Fruit fly (Drosophila melanogaster) whole organism, wandering third instar larva: ENCODE data around the gene CG13049.

Experiments used
- Abd-B ChIP-seq: fragments of >200 bp; optimal IDR thresholded peaks from 2 replicates; lab custom pipeline; 2017; ENCODE audit warnings: missing biosample characterization, missing genetic modification characterization
- CrebA ChIP-seq: fragments of 200-800 bp; sonication (Bioruptor generic); optimal IDR thresholded peaks from 2 replicates; lab custom pipeline; 2016; ENCODE audit warnings: missing biosample characterization, mild to moderate bottlenecking, missing genetic modification characterization, borderline replicate concordance
- Dfd ChIP-seq: fragments of >200 bp; optimal IDR thresholded peaks from 2 replicates; lab custom pipeline; 2017; ENCODE audit warnings: missing biosample characterization, missing genetic modification characterization
- Dif ChIP-seq: fragments of 200-275, 200-300 bp; sonication (Bioruptor generic); optimal IDR thresholded peaks from 2 replicates; lab custom pipeline; 2018; ENCODE audit warnings: missing biosample characterization, missing genetic modification characterization; ENCODE audit not compliant: partially characterized antibody
- Hnf4 ChIP-seq: fragments of 200-800 bp; sonication (Bioruptor generic); optimal IDR thresholded peaks from 2 replicates; lab custom pipeline; 2016; ENCODE audit warnings: missing biosample characterization, mild to moderate bottlenecking, missing genetic modification characterization
- N ChIP-seq: fragments of >200 bp; optimal IDR thresholded peaks from 2 replicates; lab custom pipeline; 2018; ENCODE audit warnings: missing biosample characterization, missing external identifiers, missing genetic modification characterization
- dl ChIP-seq, 2 experiments: fragments of 175-275, 200-275 bp in 1 of 2; fragments of 200-275 bp in 1 of 2; sonication (Bioruptor generic); optimal IDR thresholded peaks; lab custom pipeline; 2018; ENCODE audit warnings: mild to moderate bottlenecking in 2 of 2, missing biosample characterization in 2 of 2, missing genetic modification characterization in 2 of 2, moderate library complexity in 2 of 2; ENCODE audit not compliant: partially characterized antibody in 2 of 2, insufficient read depth in 1 of 2
- fru ChIP-seq: fragments of 200-800 bp; sonication (Bioruptor generic); optimal IDR thresholded peaks from 3 replicates; lab custom pipeline; 2016; ENCODE audit warnings: missing biosample characterization, mild to moderate bottlenecking, missing genetic modification characterization
- h ChIP-seq: fragments of 200-800 bp; sonication (Bioruptor generic); optimal IDR thresholded peaks from 3 replicates; lab custom pipeline; 2016; ENCODE audit warnings: missing biosample characterization, mild to moderate bottlenecking, missing genetic modification characterization
- pan ChIP-seq: fragments of >200 bp; optimal IDR thresholded peaks from 2 replicates; lab custom pipeline; 2017
- psq ChIP-seq: fragments of 200-800 bp; sonication (Bioruptor generic); optimal IDR thresholded peaks from 3 replicates; lab custom pipeline; 2017; ENCODE audit warnings: missing biosample characterization, mild to moderate bottlenecking, missing genetic modification characterization, moderate library complexity
- usp ChIP-seq: fragments of >200 bp; optimal IDR thresholded peaks from 2 replicates; lab custom pipeline; 2017; ENCODE audit warnings: missing biosample characterization, missing genetic modification characterization

- TF ChIP-seq pan (lab: Kevin White, UChicago): no peak
- no peak for TF ChIP-seq Abd-B (GFP tag; lab: Kevin White, UChicago)
- TF ChIP-seq Dif: no peak
- no peak for TF ChIP-seq h (GFP tag; lab: Kevin White, UChicago)
- no peak for TF ChIP-seq CrebA (GFP tag; lab: Kevin White, UChicago)
- TF ChIP-seq dl (GFP tag; optimal IDR thresholded peaks at IDR 0.05; lab: Kevin White, UChicago; ENCODE audit: insufficient read depth in 1 of 2, partially characterized antibody in 2 of 2): no peak
- no peak for TF ChIP-seq Dfd
- TF ChIP-seq usp (GFP tag; lab: Kevin White, UChicago): no peak
- TF ChIP-seq Hnf4 (GFP tag; lab: Kevin White, UChicago): no peak
- TF ChIP-seq fru (GFP tag; lab: Kevin White, UChicago): no peak
- no peak for TF ChIP-seq N
- no peak for TF ChIP-seq psq (GFP tag; lab: Kevin White, UChicago)
Observed at dm6 chr3L:16319399-16319906, 37.7 kb upstream of the CG13049 start, which contains the start of the genes CG13041 and CG13060.
